Fruit fly (Drosophila melanogaster): ENCODE measurements around the gene Ama.

The Ama gene

DNA sequence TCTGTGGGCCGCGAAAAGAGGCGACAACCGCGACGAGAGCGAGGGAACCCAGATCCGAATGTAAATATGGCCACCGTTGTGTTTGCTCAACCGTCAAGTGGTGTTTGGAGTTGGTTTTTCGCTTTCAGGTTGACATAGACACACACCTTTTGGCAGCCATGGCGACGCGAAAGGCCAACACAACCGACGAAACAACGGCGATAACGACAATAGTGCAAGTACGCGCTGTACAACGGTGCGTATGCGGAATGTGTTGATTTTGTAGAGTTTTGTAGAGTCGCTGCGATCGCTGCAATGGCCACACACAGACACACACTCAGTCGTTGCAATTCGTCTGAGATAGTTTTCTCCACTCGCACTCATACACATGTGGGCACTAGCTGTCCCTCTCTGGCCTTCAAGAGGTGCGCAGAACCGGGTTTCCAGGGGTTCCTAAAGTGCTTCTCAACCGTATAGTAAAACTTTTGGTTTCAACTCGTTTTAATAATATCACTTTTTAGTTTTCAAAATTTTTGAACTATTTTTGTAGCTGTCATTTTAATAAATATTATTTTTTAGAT, 20.9 kb upstream of the Ama start (continued):
- TF ChIP-seq cg (GFP tag; optimal IDR thresholded peaks at IDR 0.05) (peak; percentile 69), CG7372 (GFP tag; IDR thresholded peaks at IDR 0.05) (peak; percentile 86), CG1832 (GFP tag; optimal IDR thresholded peaks at IDR 0.05) (peak; percentile 67), CG12236 (GFP tag; optimal IDR thresholded peaks at IDR 0.05) (no peak), CG11247 (GFP tag; IDR thresholded peaks at IDR 0.05) (0 out of 2 replicates have a peak, but pooled peaks have one; percentile 15), CG10321 (GFP tag; IDR thresholded peaks at IDR 0.05) (peak; percentile 87)

- TF ChIP-seq zf30C (GFP tag; optimal IDR thresholded peaks at IDR 0.05) (no peak), ewg (GFP tag; optimal IDR thresholded peaks at IDR 0.05) (peak; percentile 76), seq (GFP tag; IDR thresholded peaks at IDR 0.05) (peak; percentile 18; the same call in 1 of the 2 replicates), CG8765 (GFP tag; IDR thresholded peaks at IDR 0.05) (peak; percentile 96), bowl (GFP tag; IDR thresholded peaks at IDR 0.05) (peak; percentile 52; the same call in 1 of the 2 replicates), cg (GFP tag; optimal IDR thresholded peaks at IDR 0.05) (peak; percentile 57), Spps (tag; optimal IDR thresholded peaks at IDR 0.05) (no peak), CG6175 (GFP tag; IDR thresholded peaks at IDR 0.05) (no peak), CoRest (tag; optimal IDR thresholded peaks at IDR 0.05) (no peak), ATbp (GFP tag; optimal IDR thresholded peaks at IDR 0.05) (no peak), Nf-YB (GFP tag; optimal IDR thresholded peaks at IDR 0.05) (peak; percentile 95), Nf-YC (tag; optimal IDR thresholded peaks at IDR 0.05) (peak; percentile 97), bsh (GFP tag; optimal IDR thresholded peaks at IDR 0.05) (no peak), nerfin-1 (tag; optimal IDR thresholded peaks at IDR 0.05) (peak; percentile 28), chm (GFP tag; IDR thresholded peaks at IDR 0.05) (0 out of 2 replicates have a peak, but pooled peaks have one; percentile 52)
Observed at dm6 chr3R:6741983-6742382, 20.4 kb upstream of the Ama start, which contains the start of gene pb. Gene pb, minus strand, starts transcription at chr3R:6742063.

dm6 chr3R:6744036-6744435, 18.4 kb upstream of the Ama start, which contains the start of gene zen2:
Gene zen2, minus strand, starts transcription at chr3R:6744136.
- no peak for TF ChIP-seq CG14667 (GFP tag; IDR thresholded peaks at IDR 0.05)
- no peak for TF ChIP-seq Sox100B (GFP tag; optimal IDR thresholded peaks at IDR 0.05)
- no peak for TF ChIP-seq chinmo (GFP tag; IDR thresholded peaks at IDR 0.05; ENCODE audit: partially characterized antibody)
- TF ChIP-seq CG10654 (GFP tag; optimal IDR thresholded peaks at IDR 0.05) = no peak
- no peak for TF ChIP-seq dysf (GFP tag; IDR thresholded peaks at IDR 0.05)
- TF ChIP-seq sqz (GFP tag; optimal IDR thresholded peaks at IDR 0.05) = no peak
- no peak for TF ChIP-seq Dp (GFP tag; optimal IDR thresholded peaks at IDR 0.05)
- no peak for TF ChIP-seq nerfin-1 (tag; optimal IDR thresholded peaks at IDR 0.05)
- TF ChIP-seq Usf (GFP tag; optimal IDR thresholded peaks at IDR 0.05) = no peak
- TF ChIP-seq CG9437 (GFP tag; optimal IDR thresholded peaks at IDR 0.05) = no peak
- TF ChIP-seq Gsc (GFP tag; IDR thresholded peaks at IDR 0.05) = no peak
- TF ChIP-seq CG15601 (tag; optimal IDR thresholded peaks at IDR 0.05) = no peak

DNA sequence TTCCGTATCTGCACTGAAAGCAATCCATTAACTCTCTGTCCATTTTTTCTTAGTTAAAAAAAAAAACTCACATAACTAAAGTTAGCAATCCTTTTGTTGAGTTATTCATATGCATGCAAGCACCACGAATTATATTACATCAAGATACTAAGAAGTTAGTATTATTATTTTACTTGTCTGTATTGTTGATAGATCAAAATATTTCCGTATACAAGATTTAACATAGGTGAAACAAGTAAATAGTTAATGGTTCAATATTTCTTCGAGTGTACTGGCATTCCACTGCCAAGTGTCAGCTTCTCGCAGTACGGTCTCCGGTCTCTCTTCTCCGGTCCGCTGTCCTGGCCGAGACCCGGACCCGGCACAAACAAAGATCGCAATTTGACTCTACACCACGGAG, 16.2 kb upstream of the Ama start:
- peak; percentile 64 for TF ChIP-seq Ets65A (GFP tag)
- TF ChIP-seq Hr39 (optimal IDR thresholded peaks at IDR 0.05) = no peak
- TF ChIP-seq ci (GFP tag; IDR thresholded peaks at IDR 0.05) = no peak
- TF ChIP-seq lmd (GFP tag; IDR thresholded peaks at IDR 0.05) = no peak
- TF ChIP-seq Dbx (GFP tag; IDR thresholded peaks at IDR 0.05) = no peak
- no peak for TF ChIP-seq Ravus (GFP tag; IDR thresholded peaks at IDR 0.05)
- no peak for TF ChIP-seq Mes4 (GFP tag; optimal IDR thresholded peaks at IDR 0.05)
- no peak for TF ChIP-seq CG7556 (GFP tag; optimal IDR thresholded peaks at IDR 0.05)
- no peak for TF ChIP-seq kah (GFP tag; optimal IDR thresholded peaks at IDR 0.05)
- TF ChIP-seq sob (GFP tag; IDR thresholded peaks at IDR 0.05) = no peak
- TF ChIP-seq HHEX (GFP tag; optimal IDR thresholded peaks at IDR 0.05) = no peak
- no peak for TF ChIP-seq CG1792 (GFP tag; optimal IDR thresholded peaks at IDR 0.05)
- TF ChIP-seq dpn (GFP tag; optimal IDR thresholded peaks at IDR 0.05) = no peak
- TF ChIP-seq CG11085 (GFP tag; IDR thresholded peaks at IDR 0.05) = 0 out of 2 replicates have a peak, but pooled peaks have one; percentile 1
- TF ChIP-seq otp (GFP tag; IDR thresholded peaks at IDR 0.05) = no peak
- no peak for TF ChIP-seq grn (GFP tag; optimal IDR thresholded peaks at IDR 0.05)
- peak; percentile 35 for TF ChIP-seq gem (tag; optimal IDR thresholded peaks at IDR 0.05)
- no peak for TF ChIP-seq CG12942 (GFP tag; optimal IDR thresholded peaks at IDR 0.05)

Data from whole organism, embryonic.